Fruit fly (Drosophila melanogaster): ENCODE data around the gene dj.

dj gene

dm6 chr3R:7089522-7090336 lies 30.6 kb downstream of the dj start (continued):
- TF ChIP-seq D (optimal IDR thresholded peaks at IDR 0.05): peak; percentile 93
- TF ChIP-seq D (GFP tag; optimal IDR thresholded peaks at IDR 0.05): no peak
- TF ChIP-seq zen (tag; optimal IDR thresholded peaks at IDR 0.05): no peak
- no peak for TF ChIP-seq Opbp (GFP tag; IDR thresholded peaks at IDR 0.05; ENCODE audit: partially characterized antibody)
- no peak for TF ChIP-seq Dll (GFP tag; IDR thresholded peaks at IDR 0.05; ENCODE audit: partially characterized antibody)
- TF ChIP-seq CG12299 (tag; optimal IDR thresholded peaks at IDR 0.05): no peak
- no peak for TF ChIP-seq yki (optimal IDR thresholded peaks at IDR 0.05)
- TF ChIP-seq cg (GFP tag; optimal IDR thresholded peaks at IDR 0.05): peak; percentile 75
- no peak for TF ChIP-seq z (GFP tag; IDR thresholded peaks at IDR 0.05)
- no peak for TF ChIP-seq tin (GFP tag; optimal IDR thresholded peaks at IDR 0.05)
- TF ChIP-seq bbx (GFP tag; IDR thresholded peaks at IDR 0.05; ENCODE audit: partially characterized antibody): peak; percentile 36; the same call in 1 of the 2 replicates
- TF ChIP-seq CG14014 (GFP tag; IDR thresholded peaks at IDR 0.05): 0 out of 2 replicates have a peak, but pooled peaks have one; percentile 11
- no peak for TF ChIP-seq peb (GFP tag; IDR thresholded peaks at IDR 0.05)
- TF ChIP-seq CG11504 (tag; optimal IDR thresholded peaks at IDR 0.05): no peak
- TF ChIP-seq en (GFP tag; optimal IDR thresholded peaks at IDR 0.05): no peak
- TF ChIP-seq YL-1 (GFP tag; optimal IDR thresholded peaks at IDR 0.05): peak; percentile 17
- no peak for TF ChIP-seq tll (GFP tag; optimal IDR thresholded peaks at IDR 0.05)
- no peak for TF ChIP-seq Hr3 (GFP tag; optimal IDR thresholded peaks at IDR 0.05)
- TF ChIP-seq az2 (GFP tag; optimal IDR thresholded peaks at IDR 0.05): no peak
- no peak for TF ChIP-seq lilli (GFP tag; optimal IDR thresholded peaks at IDR 0.05)
- TF ChIP-seq Bgb (GFP tag; IDR thresholded peaks at IDR 0.05; ENCODE audit: partially characterized antibody): no peak
- TF ChIP-seq luna (GFP tag; optimal IDR thresholded peaks at IDR 0.05): no peak
- TF ChIP-seq ro (GFP tag; IDR thresholded peaks at IDR 0.05): no peak
- peak; percentile 65 for TF ChIP-seq CG31224 (GFP tag; IDR thresholded peaks at IDR 0.05)
- peak; percentile 10 for TF ChIP-seq CG1529 (GFP tag; optimal IDR thresholded peaks at IDR 0.05)
- no peak for TF ChIP-seq vnd (GFP tag; IDR thresholded peaks at IDR 0.05; ENCODE audit: partially characterized antibody)
- no peak for TF ChIP-seq D19A (tag; optimal IDR thresholded peaks at IDR 0.05)
- no peak for TF ChIP-seq eve (GFP tag; optimal IDR thresholded peaks at IDR 0.05)
- TF ChIP-seq cato (GFP tag; optimal IDR thresholded peaks at IDR 0.05; ENCODE audit: borderline replicate concordance): no peak
- TF ChIP-seq CG12071 (GFP tag; optimal IDR thresholded peaks at IDR 0.05): no peak
- TF ChIP-seq Blimp-1 (GFP tag; optimal IDR thresholded peaks at IDR 0.05): no peak
- peak; percentile 70 for TF ChIP-seq grn (GFP tag; optimal IDR thresholded peaks at IDR 0.05)
- no peak for TF ChIP-seq CG7987 (GFP tag; optimal IDR thresholded peaks at IDR 0.05)
- TF ChIP-seq MBD-R2 (GFP tag; IDR thresholded peaks at IDR 0.05): peak; percentile 40; the same call in 1 of the 2 replicates
- no peak for TF ChIP-seq gsb (GFP tag; IDR thresholded peaks at IDR 0.05)
- peak; percentile 77; the same call in 2 of the 3 replicates for TF ChIP-seq CG2199 (GFP tag; IDR thresholded peaks at IDR 0.05)
- no peak for TF ChIP-seq CG18619 (GFP tag; optimal IDR thresholded peaks at IDR 0.05)
- TF ChIP-seq CG6765 (GFP tag; optimal IDR thresholded peaks at IDR 0.05): peak; percentile 21
- peak; percentile 43; the same call in 2 of the 3 replicates for TF ChIP-seq so (GFP tag; IDR thresholded peaks at IDR 0.05)
- no peak for TF ChIP-seq tup (GFP tag; optimal IDR thresholded peaks at IDR 0.05)
- no peak for TF ChIP-seq fd64A (GFP tag; optimal IDR thresholded peaks at IDR 0.05)
- TF ChIP-seq abd-A (tag; optimal IDR thresholded peaks at IDR 0.05): peak; percentile 29
- no peak for TF ChIP-seq Eip74EF (GFP tag; optimal IDR thresholded peaks at IDR 0.05)
- TF ChIP-seq CG13894 (tag; optimal IDR thresholded peaks at IDR 0.05): peak; percentile 74
- TF ChIP-seq CG12659 (GFP tag; optimal IDR thresholded peaks at IDR 0.05): no peak
- TF ChIP-seq Tbp (GFP tag; optimal IDR thresholded peaks at IDR 0.05): no peak
- no peak for TF ChIP-seq CG10462 (GFP tag; optimal IDR thresholded peaks at IDR 0.05)
- no peak for TF ChIP-seq CG8359 (GFP tag; optimal IDR thresholded peaks at IDR 0.05; ENCODE audit: borderline replicate concordance)
- TF ChIP-seq nom (GFP tag; optimal IDR thresholded peaks at IDR 0.05): no peak
